Worm (Caenorhabditis elegans) whole organism, late embryonic: Measurements from ENCODE around the gene M199.2.

ENCODE experiments used
- ama-1 ChIP-seq: fragments of 150-350 bp; optimal IDR thresholded peaks from 2 replicates; lab custom pipeline; 2014
- ceh-22 ChIP-seq: sonication (generic microtip); optimal IDR thresholded peaks from 2 replicates; lab custom pipeline; 2017; ENCODE audit warnings: missing biosample characterization, missing genetic modification characterization
- ceh-34 ChIP-seq: sonication (generic microtip); optimal IDR thresholded peaks from 2 replicates; lab custom pipeline; 2016; ENCODE audit warnings: mild to moderate bottlenecking, missing genetic modification characterization, missing compliant biosample characterization
- ceh-9 ChIP-seq: sonication (generic microtip); optimal IDR thresholded peaks from 2 replicates; lab custom pipeline; 2016; ENCODE audit warnings: mild to moderate bottlenecking, missing genetic modification characterization, inconsistent platforms, missing compliant biosample characterization
- dve-1 ChIP-seq: sonication (generic microtip); optimal IDR thresholded peaks from 2 replicates; lab custom pipeline; 2017; ENCODE audit warnings: antibody characterized with exemption, mild to moderate bottlenecking, missing genetic modification characterization, missing compliant biosample characterization
- hlh-30 ChIP-seq: sonication (generic microtip); optimal IDR thresholded peaks from 2 replicates; lab custom pipeline; 2017; ENCODE audit warnings: antibody characterized with exemption, missing genetic modification characterization, missing compliant biosample characterization; ENCODE audit not compliant: insufficient read depth
- lin-11 ChIP-seq: fragments of 200-800 bp; sonication (Bioruptor generic); optimal IDR thresholded peaks from 2 replicates; lab custom pipeline; 2018; ENCODE audit warnings: mild to moderate bottlenecking, missing genetic modification characterization, missing compliant biosample characterization
- mec-3 ChIP-seq: sonication (generic microtip); optimal IDR thresholded peaks from 2 replicates; lab custom pipeline; 2016; ENCODE audit warnings: borderline replicate concordance, missing genetic modification characterization, missing compliant biosample characterization
- pha-4 ChIP-seq: fragments of 150-350 bp; optimal IDR thresholded peaks from 2 replicates; lab custom pipeline; 2018; ENCODE audit warnings: missing biosample characterization, missing genetic modification reagents, missing genetic modification characterization
- pqm-1 ChIP-seq: sonication (generic microtip); optimal IDR thresholded peaks from 2 replicates; lab custom pipeline; 2016; ENCODE audit warnings: missing genetic modification characterization, missing compliant biosample characterization

DNA sequence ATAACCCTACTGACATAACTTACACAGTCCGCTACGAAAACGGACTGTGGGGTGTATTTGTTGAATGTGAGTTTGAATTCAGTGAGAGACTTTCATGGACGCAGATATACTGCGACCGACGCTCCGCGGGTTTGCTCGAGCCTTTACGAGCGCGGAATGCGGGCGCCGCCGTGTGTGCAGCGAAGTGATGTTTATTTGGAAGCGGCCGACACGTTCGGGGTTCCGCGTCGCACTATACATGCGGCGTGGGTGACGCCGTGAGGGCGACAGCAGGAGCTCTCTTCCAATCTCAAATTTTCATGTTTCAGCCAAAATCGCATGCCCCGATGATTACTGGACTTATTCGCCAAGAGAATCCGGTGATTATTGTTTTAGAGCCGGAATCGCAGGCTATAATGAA, 10.7 kb downstream of the M199.2 start:
- no peak for TF ChIP-seq pha-4
- no peak for TF ChIP-seq pqm-1 (tag; lab: Kevin White, UChicago)
- no peak for TF ChIP-seq mec-3
- no peak for TF ChIP-seq ceh-22 (tag; lab: Kevin White, UChicago)
- TF ChIP-seq ceh-9 (tag; lab: Kevin White, UChicago), result no peak
- TF ChIP-seq lin-11 (tag; lab: Kevin White, UChicago), result no peak
- no peak for TF ChIP-seq ceh-34 (tag; lab: Kevin White, UChicago)
- no peak for TF ChIP-seq dve-1 (tag; lab: Kevin White, UChicago)
- no peak for TF ChIP-seq ama-1
- TF ChIP-seq hlh-30, result no peak
